Worm (Caenorhabditis elegans): ENCODE measurements around the gene syp-1.

DNA sequence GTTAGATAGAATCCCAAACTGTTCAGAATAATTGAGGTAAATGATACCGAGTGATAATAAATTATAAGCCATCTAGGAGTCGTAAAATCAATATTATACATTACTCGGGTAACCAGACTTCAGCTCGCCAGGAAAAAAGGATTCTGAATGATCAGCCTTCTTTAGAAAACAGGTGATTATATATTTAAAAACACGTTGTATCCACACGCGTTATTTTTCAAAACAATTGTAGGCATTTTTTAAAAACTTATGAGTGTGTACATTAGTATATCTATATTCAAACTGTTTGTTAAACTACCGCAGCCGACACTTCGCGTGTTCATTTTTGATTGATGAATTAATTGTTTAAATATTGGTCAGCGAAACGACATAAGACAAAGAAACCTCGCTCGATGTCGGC is 15.8 kb upstream of the syp-1 start, which contains the start of gene sri-65:
- TF ChIP-seq unc-39 (tag; optimal IDR thresholded peaks at IDR 0.05) (no peak), ces-1 (GFP tag; optimal IDR thresholded peaks at IDR 0.05) (no peak), lsy-2 (tag; optimal IDR thresholded peaks at IDR 0.05) (no peak), unc-62 (GFP tag; optimal IDR thresholded peaks at IDR 0.05) (no peak), nhr-12 (tag; optimal IDR thresholded peaks at IDR 0.05) (no peak), snpc-4 (tag; optimal IDR thresholded peaks at IDR 0.05) (no peak), elt-1 (tag; optimal IDR thresholded peaks at IDR 0.05; ENCODE audit: borderline replicate concordance, insufficient read depth) (no peak), flh-1 (GFP tag; optimal IDR thresholded peaks at IDR 0.05) (no peak), mep-1 (tag; optimal IDR thresholded peaks at IDR 0.05) (no peak)

Measured in whole organism, mixed stage, embryonic.